Worm (Caenorhabditis elegans): Measurements from ENCODE around the gene W02H5.19.
"Not testable (repeated sequence)": the region's sequence is repeated elsewhere in the genome, so short reads cannot be mapped to it uniquely, and the experiment has no call there.

DNA sequence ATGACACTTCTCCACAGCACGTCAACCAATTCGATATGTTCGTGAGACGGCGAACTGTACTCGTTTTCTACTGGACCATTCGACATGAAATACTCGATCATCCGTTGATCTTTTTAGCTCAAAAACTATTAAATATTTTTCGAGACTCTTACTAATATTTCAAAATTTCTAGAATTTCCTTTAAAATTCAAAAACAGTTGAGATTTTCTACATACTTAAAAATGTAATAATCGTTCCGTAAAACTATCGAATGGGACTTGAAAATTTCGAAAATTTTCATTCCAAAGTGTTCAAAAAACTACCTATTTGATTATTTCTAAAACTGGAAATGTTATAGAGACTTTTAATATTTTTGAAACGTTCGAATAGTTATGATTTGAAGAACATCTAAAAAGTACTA lies 13.3 kb upstream of the W02H5.19 start, which contains the start of gene sknr-1:
- TF ChIP-seq ceh-13 (GFP tag; optimal IDR thresholded peaks at IDR 0.05); ama-1 (optimal IDR thresholded peaks at IDR 0.05); aly-1 (tag; optimal IDR thresholded peaks at IDR 0.05); hmg-4 (GFP tag; optimal IDR thresholded peaks at IDR 0.05); flt-1 (GFP tag; IDR thresholded peaks at IDR 0.05); hnd-1 (tag; optimal IDR thresholded peaks at IDR 0.05); tbx-11 (GFP tag; IDR thresholded peaks at IDR 0.05); B0310.2 (tag; optimal IDR thresholded peaks at IDR 0.05); tra-4 (tag; optimal IDR thresholded peaks at IDR 0.05); ets-7 (tag; optimal IDR thresholded peaks at IDR 0.05); sea-1 (GFP tag; conservative IDR thresholded peaks at IDR 0.05); F13C5.2 (tag; optimal IDR thresholded peaks at IDR 0.05); hmbx-1 (tag; optimal IDR thresholded peaks at IDR 0.05); tbx-37 (GFP tag; conservative IDR thresholded peaks at IDR 0.05): not testable (repeated sequence)
